Worm (Caenorhabditis elegans) whole organism, L1 larva: ENCODE measurements around the gene Y53C12A.8.

Experiments
- ceh-90 ChIP-seq: sonication (generic microtip); optimal IDR thresholded peaks from 2 replicates; lab custom pipeline; 2016; ENCODE audit warnings: missing genetic modification characterization, missing compliant biosample characterization
- dpl-1 ChIP-seq, 3 experiments: fragments of 150-350 bp in 2 of 3; sonication (generic microtip) in 1 of 3; optimal IDR thresholded peaks; 2 replicates each; lab custom pipeline; 2014 to 2017; ENCODE audit warnings: missing biosample characterization in 3 of 3, missing genetic modification characterization in 3 of 3, missing genetic modification reagents in 3 of 3
- jun-1 ChIP-seq: fragments of 150-350 bp; optimal IDR thresholded peaks from 2 replicates; lab custom pipeline; 2014; ENCODE audit warnings: missing biosample characterization, missing genetic modification reagents, missing genetic modification characterization
- lir-3 ChIP-seq: sonication (generic microtip); optimal IDR thresholded peaks from 2 replicates; lab custom pipeline; 2016; ENCODE audit warnings: mild to moderate bottlenecking, missing genetic modification characterization, moderate library complexity, missing compliant biosample characterization; ENCODE audit not compliant: poor library complexity
- mdl-1 ChIP-seq, 2 experiments: fragments of 150-350 bp; optimal IDR thresholded peaks; 2 replicates each; lab custom pipeline; 2014 to 2017; ENCODE audit warnings: missing biosample characterization in 2 of 2, missing genetic modification characterization in 2 of 2, inconsistent platforms in 1 of 2
- nhr-47 ChIP-seq: sonication (generic microtip); optimal IDR thresholded peaks from 2 replicates; lab custom pipeline; 2016; ENCODE audit warnings: mild to moderate bottlenecking, missing genetic modification characterization, moderate library complexity, missing compliant biosample characterization
- nhr-77 ChIP-seq: fragments of 150-350 bp; optimal IDR thresholded peaks from 2 replicates; lab custom pipeline; 2014; ENCODE audit warnings: missing biosample characterization, missing genetic modification characterization
- pqm-1 ChIP-seq: sonication (generic microtip); optimal IDR thresholded peaks from 3 replicates; lab custom pipeline; 2017; ENCODE audit warnings: missing biosample characterization, missing genetic modification characterization
- sox-4 ChIP-seq: sonication (generic microtip); optimal IDR thresholded peaks from 2 replicates; lab custom pipeline; 2016; ENCODE audit warnings: missing genetic modification characterization, missing compliant biosample characterization
- swsn-7 ChIP-seq: sonication (generic microtip); optimal IDR thresholded peaks from 2 replicates; lab custom pipeline; 2016; ENCODE audit warnings: missing genetic modification characterization, missing compliant biosample characterization
- zag-1 ChIP-seq: fragments of 150-350 bp; optimal IDR thresholded peaks from 2 replicates; lab custom pipeline; 2014; ENCODE audit warnings: missing biosample characterization, missing genetic modification characterization

DNA sequence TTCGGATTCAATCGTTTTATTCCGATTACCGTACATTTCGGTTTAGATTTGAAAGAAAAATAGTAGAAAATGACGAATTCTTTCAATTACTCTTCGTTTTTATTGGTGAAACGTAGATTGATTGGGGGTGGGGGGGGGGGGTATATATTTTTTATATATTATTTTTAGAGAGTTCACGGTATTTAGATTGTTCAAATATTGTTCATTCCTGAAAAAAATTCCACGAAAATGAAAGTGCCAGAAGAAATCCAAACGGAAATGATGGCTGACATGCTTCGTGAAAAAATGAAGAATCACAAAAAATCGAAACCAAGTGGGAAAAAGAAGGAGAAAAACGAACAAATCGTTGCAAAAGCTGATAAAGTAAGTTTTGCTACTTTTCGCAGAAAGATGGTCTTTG lies at the start of gene Y53C12A.8, which contains the start of gene Y53C12A.7:
- TF ChIP-seq pqm-1 (no peak), nhr-77 (tag; lab: Kevin White, UChicago) (no peak), ceh-90 (no peak), nhr-47 (tag; lab: Kevin White, UChicago) (no peak), jun-1 (tag; lab: Kevin White, UChicago) (no peak), mdl-1 (tag; optimal IDR thresholded peaks at IDR 0.05; lab: Kevin White, UChicago) (no peak), dpl-1 (GFP tag; optimal IDR thresholded peaks at IDR 0.05; lab: Kevin White, UChicago) (no peak), sox-4 (tag; lab: Kevin White, UChicago) (no peak), lir-3 (no peak), zag-1 (tag; lab: Kevin White, UChicago) (no peak), swsn-7 (tag; lab: Kevin White, UChicago) (no peak)
